Fruit fly (Drosophila melanogaster): ENCODE results near the gene eIF4G2.

- TF ChIP-seq CG11762 (GFP tag; optimal IDR thresholded peaks at IDR 0.05; ENCODE audit: insufficient read depth) (peak; percentile 67), Blimp-1 (GFP tag; optimal IDR thresholded peaks at IDR 0.05) (no peak), spab (GFP tag; optimal IDR thresholded peaks at IDR 0.05) (peak; percentile 77), CG6808 (GFP tag; optimal IDR thresholded peaks at IDR 0.05) (peak; percentile 71), achi (GFP tag; optimal IDR thresholded peaks at IDR 0.05) (peak; percentile 56), CG7368 (GFP tag; optimal IDR thresholded peaks at IDR 0.05) (peak; percentile 29), eg (GFP tag; IDR thresholded peaks at IDR 0.05) (peak; percentile 63)
These were observed 30.5 kb downstream of the eIF4G2 start for dm6 chr3R:23788406-23789021.

All from whole organism, prepupa.